Worm (Caenorhabditis elegans): Measurements from ENCODE around the gene lact-9.

lact-9 gene

ce11 chrIV:13814477-13814876 lies 29.0 kb upstream of the lact-9 start:
- peak; percentile 58 for TF ChIP-seq snpc-1.1 (tag; optimal IDR thresholded peaks at IDR 0.05; ENCODE audit: insufficient read depth)
- TF ChIP-seq snpc-3.4 (tag; optimal IDR thresholded peaks at IDR 0.05) = peak; percentile 1
- peak; percentile 92; the same call in 1 of the 2 replicates for TF ChIP-seq attf-6 (GFP tag; IDR thresholded peaks at IDR 0.05)
- TF ChIP-seq snpc-4 (GFP tag; optimal IDR thresholded peaks at IDR 0.05) = peak; percentile 83
- peak; percentile 71 to 97 (median 92) for TF ChIP-seq snpc-4 (tag; optimal IDR thresholded peaks at IDR 0.05)

ce11 chrIV:13807724-13808123 lies 22.3 kb upstream of the lact-9 start, which contains the start of gene Y45F10D.14:
Y45F10D.14 (minus strand) TSS chrIV:13807824.
- TF ChIP-seq madf-3 (GFP tag; IDR thresholded peaks at IDR 0.05) (no peak), snpc-4 (GFP tag; optimal IDR thresholded peaks at IDR 0.05) (no peak), snpc-4 (tag; optimal IDR thresholded peaks at IDR 0.05) (peak in 1 of 4 experiments; percentile 25)

- no peak for TF ChIP-seq ztf-25 (GFP tag; IDR thresholded peaks at IDR 0.05)
- TF ChIP-seq B0261.1 (tag; optimal IDR thresholded peaks at IDR 0.05) = no peak
- no peak for TF ChIP-seq F57A8.1 (GFP tag; optimal IDR thresholded peaks at IDR 0.05)
- TF ChIP-seq aptf-3 (GFP tag; IDR thresholded peaks at IDR 0.05) = no peak
- TF ChIP-seq xnd-1 (tag; optimal IDR thresholded peaks at IDR 0.05) = no peak
- no peak for TF ChIP-seq madf-8 (GFP tag; conservative IDR thresholded peaks at IDR 0.05)
- no peak for TF ChIP-seq sdz-38 (tag; optimal IDR thresholded peaks at IDR 0.05)
- no peak for TF ChIP-seq sea-2 (GFP tag; IDR thresholded peaks at IDR 0.05)
- TF ChIP-seq pbrm-1 (GFP tag; IDR thresholded peaks at IDR 0.05) = no peak
- no peak for TF ChIP-seq ekl-4 (GFP tag; IDR thresholded peaks at IDR 0.05)
- no peak for TF ChIP-seq unc-130 (GFP tag; optimal IDR thresholded peaks at IDR 0.05)
- no peak for TF ChIP-seq lin-26 (GFP tag; IDR thresholded peaks at IDR 0.05)
- TF ChIP-seq B0019.2 (GFP tag; conservative IDR thresholded peaks at IDR 0.05) = no peak
- TF ChIP-seq ztf-18 (tag; optimal IDR thresholded peaks at IDR 0.05) = no peak
- TF ChIP-seq ZK185.1 (tag; optimal IDR thresholded peaks at IDR 0.05; ENCODE audit: poor library complexity, severe bottlenecking) = no peak
- no peak for TF ChIP-seq ccch-3 (GFP tag; optimal IDR thresholded peaks at IDR 0.05)
- TF ChIP-seq cebp-1 (GFP tag; IDR thresholded peaks at IDR 0.05) = no peak
- no peak for TF ChIP-seq cebp-1 (tag; optimal IDR thresholded peaks at IDR 0.05)
These were observed 12.5 kb upstream of the lact-9 start, which contains the start of gene Y45F10D.6 for ce11 chrIV:13797859-13798374. Y45F10D.6 (minus strand) TSS chrIV:13797909.

ce11 chrIV:13795249-13795909 lies 9.9 kb upstream of the lact-9 start:
- TF ChIP-seq cebp-1 (GFP tag; IDR thresholded peaks at IDR 0.05) = no peak
- no peak for TF ChIP-seq cebp-1 (tag; optimal IDR thresholded peaks at IDR 0.05)
- no peak for TF ChIP-seq dpff-1 (tag; optimal IDR thresholded peaks at IDR 0.05)
- TF ChIP-seq B0019.2 (GFP tag; conservative IDR thresholded peaks at IDR 0.05) = no peak
- TF ChIP-seq nfya-1 (tag; optimal IDR thresholded peaks at IDR 0.05; ENCODE audit: borderline replicate concordance, insufficient read depth) = no peak
- TF ChIP-seq bed-1 (GFP tag; IDR thresholded peaks at IDR 0.05) = no peak
- no peak for TF ChIP-seq egl-44 (GFP tag; IDR thresholded peaks at IDR 0.05)
- no peak for TF ChIP-seq lin-40 (tag; optimal IDR thresholded peaks at IDR 0.05)
- TF ChIP-seq repo-1 (tag; optimal IDR thresholded peaks at IDR 0.05) = no peak
- TF ChIP-seq ceh-58 (GFP tag; IDR thresholded peaks at IDR 0.05) = no peak
- TF ChIP-seq zim-3 (tag; optimal IDR thresholded peaks at IDR 0.05) = no peak
- TF ChIP-seq sdz-38 (tag; optimal IDR thresholded peaks at IDR 0.05) = no peak
- TF ChIP-seq F10E7.11 (tag; optimal IDR thresholded peaks at IDR 0.05) = no peak
- no peak for TF ChIP-seq lsl-1 (GFP tag; optimal IDR thresholded peaks at IDR 0.05)
- no peak for TF ChIP-seq F23B12.7 (tag; optimal IDR thresholded peaks at IDR 0.05; ENCODE audit: insufficient read depth)
- TF ChIP-seq madf-6 (GFP tag; IDR thresholded peaks at IDR 0.05) = no peak
- TF ChIP-seq hlh-26 (GFP tag; conservative IDR thresholded peaks at IDR 0.05) = no peak
- TF ChIP-seq ztf-26 (tag; optimal IDR thresholded peaks at IDR 0.05) = no peak
- TF ChIP-seq F37B4.10 (GFP tag; IDR thresholded peaks at IDR 0.05) = no peak
- no peak for TF ChIP-seq bed-2 (GFP tag; IDR thresholded peaks at IDR 0.05)
- no peak for TF ChIP-seq dpl-1 (GFP tag; optimal IDR thresholded peaks at IDR 0.05)
- no peak for TF ChIP-seq F57A8.1 (GFP tag; optimal IDR thresholded peaks at IDR 0.05)
- peak; percentile 69; the same call in 1 of the 2 replicates for TF ChIP-seq attf-6 (GFP tag; IDR thresholded peaks at IDR 0.05)
- TF ChIP-seq K11D2.4 (GFP tag; IDR thresholded peaks at IDR 0.05) = no peak
